Fruit fly (Drosophila melanogaster) whole organism, embryonic: ENCODE measurements around the gene CG9933.

Experiments used
- Atf3 ChIP-seq: fragments of 200-800 bp; sonication (Bioruptor generic); optimal IDR thresholded peaks from 3 replicates; lab custom pipeline; 2016; ENCODE audit warnings: missing biosample characterization, missing genetic modification characterization
- Blimp-1 ChIP-seq: fragments of 200-800 bp; sonication (Bioruptor generic); optimal IDR thresholded peaks from 3 replicates; lab custom pipeline; 2018; ENCODE audit warnings: missing biosample characterization, missing genetic modification characterization, mild to moderate bottlenecking, moderate library complexity, missing genetic modification reagents
- CG10209 ChIP-seq: fragments of 200-800 bp; sonication (Bioruptor generic); optimal IDR thresholded peaks from 3 replicates; lab custom pipeline; 2017; ENCODE audit warnings: missing biosample characterization, mild to moderate bottlenecking, missing genetic modification characterization, missing genetic modification reagents
- CG11560 ChIP-seq: fragments of 200-800 bp; sonication (Bioruptor generic); IDR thresholded peaks from 3 replicates; pipeline ENCODE4 v1.3.6; 2022; ENCODE audit warnings: missing biosample characterization, missing genetic modification characterization
- CG13123 ChIP-seq: fragments of 200-800 bp; sonication (Bioruptor generic); optimal IDR thresholded peaks from 2 replicates; lab custom pipeline; 2016; ENCODE audit warnings: missing biosample characterization, missing genetic modification characterization
- CG13624 ChIP-seq: fragments of 200-800 bp; sonication (Bioruptor generic); optimal IDR thresholded peaks from 2 replicates; lab custom pipeline; 2016; ENCODE audit warnings: missing biosample characterization, missing genetic modification characterization
- CG15601 ChIP-seq: fragments of 200-800 bp; sonication (Bioruptor generic); optimal IDR thresholded peaks from 3 replicates; lab custom pipeline; 2019; ENCODE audit warnings: missing biosample characterization, mild to moderate bottlenecking, missing genetic modification characterization, moderate library complexity
- CG1603 ChIP-seq: fragments of 200-800 bp; sonication (Bioruptor generic); optimal IDR thresholded peaks from 2 replicates; lab custom pipeline; 2019; ENCODE audit warnings: missing biosample characterization, mild to moderate bottlenecking, missing genetic modification characterization, moderate library complexity
- CG17328 ChIP-seq: fragments of 200-800 bp; sonication (Bioruptor generic); IDR thresholded peaks from 2 replicates; pipeline ENCODE4 v1.3.6; 2022; ENCODE audit warnings: missing biosample characterization, missing genetic modification characterization
- CG17612 ChIP-seq: fragments of 200-800 bp; sonication (Bioruptor generic); IDR thresholded peaks from 2 replicates; pipeline ENCODE4 v1.3.6; 2022; ENCODE audit warnings: missing biosample characterization, missing genetic modification characterization
- CG1832 ChIP-seq: fragments of 200-800 bp; sonication (Bioruptor generic); optimal IDR thresholded peaks from 2 replicates; lab custom pipeline; 2017; ENCODE audit warnings: missing biosample characterization, mild to moderate bottlenecking, missing genetic modification characterization, inconsistent platforms
- CG18476 ChIP-seq: fragments of 200-800 bp; sonication (Bioruptor generic); optimal IDR thresholded peaks from 2 replicates; lab custom pipeline; 2016; ENCODE audit warnings: missing biosample characterization, mild to moderate bottlenecking, missing genetic modification characterization
- CG2875 ChIP-seq: fragments of 200-800 bp; sonication (Bioruptor generic); optimal IDR thresholded peaks from 2 replicates; lab custom pipeline; 2017; ENCODE audit warnings: missing biosample characterization, mild to moderate bottlenecking, missing genetic modification characterization, missing genetic modification reagents
- CG4328 ChIP-seq: fragments of 200-800 bp; sonication (Bioruptor generic); optimal IDR thresholded peaks from 3 replicates; lab custom pipeline; 2017; ENCODE audit warnings: missing biosample characterization, missing genetic modification reagents, missing genetic modification characterization
- CG4360 ChIP-seq: fragments of 200-800 bp; sonication (Bioruptor generic); IDR thresholded peaks from 2 replicates; pipeline ENCODE4 v1.3.6; 2022; ENCODE audit warnings: missing biosample characterization, missing genetic modification characterization
- CG4617 ChIP-seq: fragments of 200-800 bp; sonication (Bioruptor generic); optimal IDR thresholded peaks from 3 replicates; lab custom pipeline; 2016; ENCODE audit warnings: missing biosample characterization, missing genetic modification characterization, borderline replicate concordance
- CG5953 ChIP-seq: fragments of 200-800 bp; sonication (Bioruptor generic); IDR thresholded peaks from 2 replicates; pipeline ENCODE4 v1.3.6; 2022; ENCODE audit warnings: missing biosample characterization, missing genetic modification characterization
- CG7928 ChIP-seq: fragments of 200-800 bp; sonication (Bioruptor generic); optimal IDR thresholded peaks from 2 replicates; lab custom pipeline; 2017; ENCODE audit warnings: missing biosample characterization, mild to moderate bottlenecking, missing genetic modification characterization
- CG8290 ChIP-seq, 3 experiments: fragments of 200-800 bp; sonication (Bioruptor generic); optimal IDR thresholded peaks; 2 replicates each; lab custom pipeline; 2016 to 2019; ENCODE audit warnings: missing biosample characterization in 3 of 3, missing genetic modification characterization in 3 of 3, mild to moderate bottlenecking in 2 of 3, moderate library complexity in 1 of 3
- CG8944 ChIP-seq: fragments of 200-800 bp; sonication (Bioruptor generic); optimal IDR thresholded peaks from 3 replicates; lab custom pipeline; 2016; ENCODE audit warnings: missing biosample characterization, missing genetic modification characterization
- D19A ChIP-seq: fragments of 200-800 bp; optimal IDR thresholded peaks from 3 replicates; lab custom pipeline; 2019; ENCODE audit warnings: missing biosample characterization, mild to moderate bottlenecking, missing genetic modification characterization, moderate library complexity
- D19B ChIP-seq: fragments of 200-800 bp; sonication (Bioruptor generic); optimal IDR thresholded peaks from 2 replicates; lab custom pipeline; 2017; ENCODE audit warnings: missing biosample characterization, mild to moderate bottlenecking, missing genetic modification characterization
- Dp ChIP-seq: fragments of 200-800 bp; sonication (Bioruptor generic); optimal IDR thresholded peaks from 2 replicates; lab custom pipeline; 2018; ENCODE audit warnings: missing biosample characterization, mild to moderate bottlenecking, missing genetic modification characterization, moderate library complexity
- GATAe ChIP-seq: fragments of 200-800 bp; sonication (Bioruptor generic); conservative IDR thresholded peaks from 2 replicates; pipeline ENCODE4 v1.3.6; 2022; ENCODE audit warnings: missing biosample characterization, missing genetic modification characterization
- HHEX ChIP-seq: fragments of 200-800 bp; sonication (Bioruptor generic); optimal IDR thresholded peaks from 3 replicates; lab custom pipeline; 2017; ENCODE audit warnings: missing biosample characterization, mild to moderate bottlenecking, missing genetic modification characterization, missing genetic modification reagents
- Lim3 ChIP-seq: fragments of 200-800 bp; sonication (Bioruptor generic); IDR thresholded peaks from 2 replicates; pipeline ENCODE4 v1.3.6; 2022; ENCODE audit warnings: missing biosample characterization, missing genetic modification characterization
- MBD-R2 ChIP-seq: fragments of 200-800 bp; sonication (Bioruptor generic); IDR thresholded peaks from 2 replicates; pipeline ENCODE4 v1.3.6; 2022; ENCODE audit warnings: missing biosample characterization, missing genetic modification characterization
- MESR4 ChIP-seq: fragments of 200-800 bp; sonication (Bioruptor generic); optimal IDR thresholded peaks from 2 replicates; lab custom pipeline; 2018; ENCODE audit warnings: missing biosample characterization, mild to moderate bottlenecking, missing genetic modification characterization, moderate library complexity
- Mes4 ChIP-seq: fragments of 200-800 bp; sonication (Bioruptor generic); optimal IDR thresholded peaks from 2 replicates; lab custom pipeline; 2016; ENCODE audit warnings: missing biosample characterization, missing genetic modification characterization
- Nf-YC ChIP-seq: fragments of 200-800 bp; optimal IDR thresholded peaks from 3 replicates; lab custom pipeline; 2019; ENCODE audit warnings: missing biosample characterization, mild to moderate bottlenecking, missing genetic modification characterization, moderate library complexity
- Rfx ChIP-seq: fragments of 200-800 bp; sonication (Bioruptor generic); IDR thresholded peaks from 2 replicates; pipeline ENCODE4 v1.3.6; 2022; ENCODE audit warnings: missing biosample characterization, missing genetic modification characterization
- Xrp1 ChIP-seq: fragments of 200-800 bp; sonication (Bioruptor generic); IDR thresholded peaks from 2 replicates; pipeline ENCODE4 v1.3.6; 2022; ENCODE audit warnings: missing biosample characterization, missing genetic modification characterization
- abd-A ChIP-seq: fragments of 200-800 bp; sonication (Bioruptor generic); optimal IDR thresholded peaks from 3 replicates; lab custom pipeline; 2019; ENCODE audit warnings: missing biosample characterization, mild to moderate bottlenecking, missing genetic modification characterization, moderate library complexity
- btn ChIP-seq: fragments of 200-800 bp; sonication (Bioruptor generic); optimal IDR thresholded peaks from 2 replicates; lab custom pipeline; 2016; ENCODE audit warnings: missing biosample characterization, missing genetic modification characterization
- chif ChIP-seq, 2 experiments: fragments of 200-800 bp; sonication (Bioruptor generic); optimal IDR thresholded peaks; 3 replicates each; lab custom pipeline; 2016; ENCODE audit warnings: missing biosample characterization in 2 of 2, missing genetic modification characterization in 2 of 2
- croc ChIP-seq: fragments of 200-800 bp; sonication (Bioruptor generic); conservative IDR thresholded peaks from 3 replicates; pipeline ENCODE4 v1.3.6; 2022; ENCODE audit warnings: missing biosample characterization, missing genetic modification characterization
- gfzf ChIP-seq: fragments of 200-800 bp; sonication (Bioruptor generic); optimal IDR thresholded peaks from 2 replicates; lab custom pipeline; 2016; ENCODE audit warnings: missing biosample characterization, mild to moderate bottlenecking, missing genetic modification characterization, moderate library complexity
- klu ChIP-seq: fragments of 200-800 bp; sonication (Bioruptor generic); IDR thresholded peaks from 2 replicates; pipeline ENCODE4 v1.3.6; 2022; ENCODE audit warnings: missing biosample characterization, missing genetic modification characterization
- lola ChIP-seq, 3 experiments: fragments of >200 bp in 2 of 3; fragments of 200-800 bp in 1 of 3; sonication (Bioruptor generic) in 1 of 3; optimal IDR thresholded peaks; 2 replicates each; lab custom pipeline; 2017 to 2019; ENCODE audit warnings: missing biosample characterization in 3 of 3, missing genetic modification characterization in 3 of 3, mild to moderate bottlenecking in 1 of 3, moderate library complexity in 1 of 3
- nmo ChIP-seq: fragments of 200-800 bp; sonication (Bioruptor generic); optimal IDR thresholded peaks from 2 replicates; lab custom pipeline; 2018; ENCODE audit warnings: missing biosample characterization, mild to moderate bottlenecking, missing genetic modification characterization, moderate library complexity
- odd ChIP-seq: fragments of 200-800 bp; sonication (Bioruptor generic); optimal IDR thresholded peaks from 2 replicates; lab custom pipeline; 2017; ENCODE audit warnings: missing biosample characterization, mild to moderate bottlenecking, missing genetic modification characterization
- otp ChIP-seq: fragments of 200-800 bp; sonication (Bioruptor generic); IDR thresholded peaks from 3 replicates; pipeline ENCODE4, ENCODE4 v1.3.6; 2022; ENCODE audit warnings: missing biosample characterization, missing genetic modification characterization
- pita ChIP-seq: fragments of 200-800 bp; sonication (Bioruptor generic); optimal IDR thresholded peaks from 2 replicates; lab custom pipeline; 2017; ENCODE audit warnings: missing biosample characterization, mild to moderate bottlenecking, missing genetic modification characterization
- shn ChIP-seq: fragments of 200-800 bp; sonication (Bioruptor generic); optimal IDR thresholded peaks from 3 replicates; lab custom pipeline; 2016; ENCODE audit warnings: missing biosample characterization, missing genetic modification characterization
- stwl ChIP-seq: fragments of 200-800 bp; sonication (Bioruptor generic); optimal IDR thresholded peaks from 3 replicates; lab custom pipeline; 2018; ENCODE audit warnings: missing biosample characterization, mild to moderate bottlenecking, missing genetic modification characterization, moderate library complexity
- trh ChIP-seq: fragments of 200-800 bp; sonication (Bioruptor generic); optimal IDR thresholded peaks from 2 replicates; lab custom pipeline; 2016; ENCODE audit warnings: missing biosample characterization, missing genetic modification characterization
- vfl ChIP-seq: fragments of 200-800 bp; sonication (Bioruptor generic); optimal IDR thresholded peaks from 2 replicates; lab custom pipeline; 2016; ENCODE audit warnings: missing biosample characterization, missing genetic modification characterization
- vvl ChIP-seq: fragments of 200-800 bp; sonication (Bioruptor generic); IDR thresholded peaks from 2 replicates; pipeline ENCODE4 v1.3.6; 2022; ENCODE audit warnings: missing biosample characterization, missing genetic modification characterization
- wdn ChIP-seq: fragments of 200-800 bp; sonication (Bioruptor generic); IDR thresholded peaks from 2 replicates; pipeline ENCODE4 v1.3.6; 2022; ENCODE audit warnings: missing biosample characterization, missing genetic modification characterization

The CG9933 gene

DNA sequence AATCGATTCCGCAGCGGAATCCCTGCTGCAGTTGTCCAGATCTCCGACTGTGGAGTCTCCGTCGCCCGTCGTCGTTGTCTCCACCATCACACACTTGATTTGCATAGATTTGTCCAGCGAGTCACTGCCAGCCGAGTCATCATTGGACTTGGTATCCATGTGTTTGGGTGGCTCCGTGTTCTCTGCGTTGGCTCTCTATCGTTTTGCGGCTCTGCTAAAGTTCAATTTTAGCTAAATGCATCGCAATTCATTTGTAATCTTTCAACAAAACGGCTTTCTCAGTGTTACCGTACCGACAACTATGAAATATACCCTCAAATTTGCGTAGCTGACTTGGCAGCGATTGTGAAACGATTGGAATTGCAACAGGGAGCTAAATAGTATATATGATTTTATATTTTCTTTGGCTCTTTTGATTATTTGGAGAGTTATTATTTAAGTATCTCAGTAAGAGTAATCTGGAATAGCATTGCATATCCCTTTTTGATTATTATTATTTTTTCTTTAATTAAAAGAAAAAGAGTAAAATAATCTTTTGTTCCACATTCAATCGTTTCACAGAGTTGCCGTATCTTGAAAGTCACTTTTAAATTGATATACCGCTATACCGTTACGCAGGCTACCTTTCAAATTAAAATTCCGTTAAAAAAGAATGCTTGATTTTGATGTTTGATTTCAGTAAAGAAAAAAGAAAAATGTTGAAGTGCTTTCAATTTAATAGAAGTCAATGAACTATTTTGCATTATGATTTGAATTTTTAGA is at the start of gene CG9933:
TSS of gene CG9933 (minus strand) at position 293 of the 762 bp plus-strand sequence.
- TF ChIP-seq D19B (GFP tag; lab: Kevin White, UChicago) = no peak
- TF ChIP-seq CG13123 = no peak
- peak; percentile 47 for TF ChIP-seq CG8290 (GFP tag; optimal IDR thresholded peaks at IDR 0.05; lab: Kevin White, UChicago)
- TF ChIP-seq CG8290 (tag; optimal IDR thresholded peaks at IDR 0.05; lab: Kevin White, UChicago) = no peak
- no peak for TF ChIP-seq Lim3 (GFP tag; lab: Robert Waterston, UW)
- TF ChIP-seq otp (GFP tag; lab: Robert Waterston, UW) = no peak
- TF ChIP-seq shn = no peak
- no peak for TF ChIP-seq CG4360
- TF ChIP-seq CG18476 (GFP tag; lab: Kevin White, UChicago) = no peak
- no peak for TF ChIP-seq CG17328 (GFP tag; lab: Robert Waterston, UW)
- TF ChIP-seq abd-A (tag; lab: Kevin White, UChicago) = no peak
- TF ChIP-seq Xrp1 (GFP tag; lab: Robert Waterston, UW) = no peak
- no peak for TF ChIP-seq klu (GFP tag; lab: Robert Waterston, UW)
- TF ChIP-seq HHEX (GFP tag; lab: Kevin White, UChicago) = no peak
- no peak for TF ChIP-seq Mes4 (GFP tag; lab: Kevin White, UChicago)
- TF ChIP-seq gfzf (GFP tag; lab: Kevin White, UChicago) = peak; percentile 71
- no peak for TF ChIP-seq GATAe
- TF ChIP-seq CG8944 = no peak
- TF ChIP-seq MBD-R2 (GFP tag; lab: Robert Waterston, UW) = peak; percentile 45; the same call in 1 of the 2 replicates
- no peak for TF ChIP-seq Rfx (GFP tag; lab: Robert Waterston, UW)
- no peak for TF ChIP-seq CG10209
- TF ChIP-seq vfl (GFP tag; lab: Kevin White, UChicago) = no peak
- TF ChIP-seq Nf-YC = peak; percentile 13
- TF ChIP-seq chif (GFP tag; optimal IDR thresholded peaks at IDR 0.05; lab: Kevin White, UChicago) = no peak
- peak; percentile 66 for TF ChIP-seq CG15601
- no peak for TF ChIP-seq btn (GFP tag; lab: Kevin White, UChicago)
- TF ChIP-seq Atf3 (GFP tag; lab: Kevin White, UChicago) = no peak
- TF ChIP-seq Dp (GFP tag; lab: Kevin White, UChicago) = peak; percentile 65
- TF ChIP-seq nmo = peak; percentile 51
- TF ChIP-seq CG4617 (GFP tag; lab: Kevin White, UChicago) = peak; percentile 65
- no peak for TF ChIP-seq D19A (tag; lab: Kevin White, UChicago)
- no peak for TF ChIP-seq CG11560 (tag; lab: Robert Waterston, UW)
- TF ChIP-seq odd (GFP tag; lab: Kevin White, UChicago) = no peak
- peak; percentile 60 for TF ChIP-seq MESR4 (GFP tag; lab: Kevin White, UChicago)
- no peak for TF ChIP-seq croc
- no peak for TF ChIP-seq wdn (GFP tag; lab: Robert Waterston, UW)
- no peak for TF ChIP-seq pita
- no peak for TF ChIP-seq Blimp-1
- peak; percentile 83 for TF ChIP-seq CG1603 (tag; lab: Kevin White, UChicago)
- TF ChIP-seq trh = no peak
- no peak for TF ChIP-seq CG2875 (GFP tag; lab: Kevin White, UChicago)
- no peak for TF ChIP-seq CG7928 (GFP tag; lab: Kevin White, UChicago)
- TF ChIP-seq lola (GFP tag; optimal IDR thresholded peaks at IDR 0.05; lab: Kevin White, UChicago) = no peak
- no peak for TF ChIP-seq CG1832 (GFP tag; lab: Kevin White, UChicago)
- no peak for TF ChIP-seq CG13624 (GFP tag; lab: Kevin White, UChicago)
- TF ChIP-seq vvl (GFP tag; lab: Robert Waterston, UW) = no peak
- TF ChIP-seq CG4328 (GFP tag; lab: Kevin White, UChicago) = no peak
- TF ChIP-seq stwl (tag; lab: Kevin White, UChicago) = peak; percentile 58
- no peak for TF ChIP-seq CG5953
- TF ChIP-seq CG17612 (GFP tag; lab: Robert Waterston, UW) = no peak
